Worm (Caenorhabditis elegans) whole organism, early embryonic: ENCODE data around the gene clec-130.

Experiments used
- B0310.2 ChIP-seq: sonication (generic microtip); optimal IDR thresholded peaks from 2 replicates; lab custom pipeline; 2016; ENCODE audit warnings: mild to moderate bottlenecking, missing genetic modification characterization, missing compliant biosample characterization
- F13C5.2 ChIP-seq: sonication (generic microtip); optimal IDR thresholded peaks from 2 replicates; lab custom pipeline; 2017; ENCODE audit warnings: mild to moderate bottlenecking, missing genetic modification characterization, inconsistent platforms, missing compliant biosample characterization
- aly-1 ChIP-seq: sonication (generic microtip); optimal IDR thresholded peaks from 2 replicates; lab custom pipeline; 2016; ENCODE audit warnings: missing genetic modification characterization, missing compliant biosample characterization
- ama-1 ChIP-seq: fragments of 150-350 bp; optimal IDR thresholded peaks from 2 replicates; lab custom pipeline; 2014
- ceh-13 ChIP-seq: fragments of 200-800 bp; sonication (Bioruptor generic); optimal IDR thresholded peaks from 2 replicates; lab custom pipeline; 2018; ENCODE audit warnings: mild to moderate bottlenecking, missing genetic modification characterization, missing compliant biosample characterization
- ceh-36 ChIP-seq: sonication (generic microtip); optimal IDR thresholded peaks from 2 replicates; lab custom pipeline; 2016; ENCODE audit warnings: missing genetic modification characterization, inconsistent platforms, missing compliant biosample characterization
- ets-7 ChIP-seq: sonication (generic microtip); optimal IDR thresholded peaks from 2 replicates; lab custom pipeline; 2016; ENCODE audit warnings: missing genotype, missing genetic modification characterization, missing compliant biosample characterization
- flt-1 ChIP-seq: fragments of 200-800 bp; sonication (Bioruptor generic); IDR thresholded peaks from 2 replicates; pipeline ENCODE4 v1.3.6; 2022; ENCODE audit warnings: missing genetic modification characterization, missing compliant biosample characterization
- hmbx-1 ChIP-seq: sonication (generic microtip); optimal IDR thresholded peaks from 2 replicates; lab custom pipeline; 2016; ENCODE audit warnings: mild to moderate bottlenecking, missing genetic modification characterization, missing compliant biosample characterization
- hmg-4 ChIP-seq: fragments of 200-800 bp; sonication (Bioruptor generic); optimal IDR thresholded peaks from 2 replicates; lab custom pipeline; 2018; ENCODE audit warnings: mild to moderate bottlenecking, missing genetic modification characterization, missing compliant biosample characterization
- hnd-1 ChIP-seq: sonication (generic microtip); optimal IDR thresholded peaks from 2 replicates; lab custom pipeline; 2016; ENCODE audit warnings: missing genetic modification characterization, missing compliant biosample characterization
- pes-1 ChIP-seq: fragments of 200-800 bp; sonication (Bioruptor generic); IDR thresholded peaks from 2 replicates; pipeline ENCODE4 v1.3.6; 2022; ENCODE audit warnings: missing genetic modification reagents, missing genetic modification characterization, missing compliant biosample characterization
- scrt-1 ChIP-seq: fragments of 200-800 bp; sonication (Bioruptor generic); IDR thresholded peaks from 2 replicates; pipeline ENCODE4 v1.3.6; 2022; ENCODE audit warnings: missing genetic modification characterization, missing compliant biosample characterization
- sea-1 ChIP-seq: fragments of 200-800 bp; sonication (Bioruptor generic); conservative IDR thresholded peaks from 2 replicates; pipeline ENCODE4 v1.3.6; 2022; ENCODE audit warnings: missing genetic modification characterization, missing compliant biosample characterization
- tbx-11 ChIP-seq: fragments of 200-800 bp; sonication (Bioruptor generic); IDR thresholded peaks from 2 replicates; pipeline ENCODE4 v1.3.6; 2022; ENCODE audit warnings: missing genetic modification characterization, missing compliant biosample characterization
- tbx-37 ChIP-seq: fragments of 200-800 bp; sonication (Bioruptor generic); conservative IDR thresholded peaks from 2 replicates; pipeline ENCODE4 v1.3.6; 2022; ENCODE audit warnings: missing genetic modification reagents, missing genetic modification characterization, missing compliant biosample characterization
- tra-4 ChIP-seq: sonication (generic microtip); optimal IDR thresholded peaks from 2 replicates; lab custom pipeline; 2017; ENCODE audit warnings: missing genetic modification characterization, missing compliant biosample characterization

The clec-130 gene

DNA sequence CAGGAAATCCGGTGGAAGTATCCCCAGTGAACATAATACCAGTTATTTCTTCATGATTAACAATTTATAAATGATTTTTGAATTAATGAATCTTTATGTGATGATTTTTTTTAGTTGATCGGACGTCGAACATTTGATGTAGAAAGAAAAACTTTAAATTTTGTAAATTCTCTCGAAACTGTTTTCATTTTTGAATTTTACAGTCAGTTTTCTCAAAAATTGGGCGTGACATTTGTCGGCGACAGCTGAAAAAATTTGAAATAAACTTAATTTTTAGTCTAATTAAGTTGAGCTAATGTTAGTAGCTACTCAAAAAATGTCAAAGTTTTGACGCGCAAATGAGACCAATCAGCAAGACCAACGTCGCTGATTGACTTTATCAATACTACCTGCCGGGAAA is 10.0 kb downstream of the clec-130 start, which contains the start of gene srh-60:
srh-60 (plus strand) TSS at position 301 of the 400 bp plus-strand sequence.
- TF ChIP-seq hnd-1 (tag; lab: Kevin White, UChicago) (no peak), pes-1 (no peak), flt-1 (GFP tag; lab: Robert Waterston, UW) (no peak), sea-1 (no peak), tra-4 (tag; lab: Kevin White, UChicago) (no peak), ceh-13 (no peak), ets-7 (tag; lab: Kevin White, UChicago) (no peak), tbx-11 (no peak), B0310.2 (tag; lab: Kevin White, UChicago) (no peak), hmg-4 (GFP tag; lab: Kevin White, UChicago) (no peak), ceh-36 (tag; lab: Kevin White, UChicago) (no peak), scrt-1 (no peak), ama-1 (no peak)

ce11 chrII:3595339-3595738 is 22.0 kb downstream of the clec-130 start, which contains the start of gene Y49F6A.12:
Y49F6A.12 (plus strand) TSS chrII:3595639.
- no peak for TF ChIP-seq tra-4 (tag; lab: Kevin White, UChicago)
- TF ChIP-seq ceh-13: no peak
- no peak for TF ChIP-seq ama-1
- TF ChIP-seq flt-1 (GFP tag; lab: Robert Waterston, UW): no peak
- TF ChIP-seq tbx-11: no peak
- TF ChIP-seq B0310.2 (tag; lab: Kevin White, UChicago): no peak

DNA sequence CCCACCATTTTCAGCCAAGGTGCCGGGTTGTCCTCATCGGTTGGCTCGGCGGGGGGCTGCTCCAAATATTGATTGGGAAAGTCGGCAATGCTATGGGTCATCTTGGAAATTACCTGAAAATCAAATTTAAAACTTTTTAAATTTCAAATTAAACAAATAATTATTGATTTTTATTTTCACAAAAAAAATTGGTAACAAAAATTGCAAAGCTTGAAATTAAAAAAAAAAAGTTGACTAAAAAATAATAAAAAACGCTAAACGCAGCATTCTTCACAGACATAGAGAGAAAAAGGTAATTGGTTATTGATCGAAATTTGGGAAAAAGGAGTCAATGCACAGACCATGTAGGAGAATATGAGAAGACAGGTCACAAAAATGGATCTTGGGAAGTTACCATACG is 25.4 kb downstream of the clec-130 start, which contains the start of gene Y49F6A.11:
Y49F6A.11 (minus strand) TSS at position 101 of the 400 bp plus-strand sequence.
- TF ChIP-seq ets-7 (tag; lab: Kevin White, UChicago) (no peak), tra-4 (tag; lab: Kevin White, UChicago) (no peak), flt-1 (GFP tag; lab: Robert Waterston, UW) (no peak), aly-1 (tag; lab: Kevin White, UChicago) (no peak), ceh-13 (no peak), scrt-1 (no peak), tbx-37 (no peak), ceh-36 (tag; lab: Kevin White, UChicago) (no peak), hmbx-1 (tag; lab: Kevin White, UChicago) (no peak), ama-1 (no peak)

ce11 chrII:3604578-3604977 is 31.2 kb downstream of the clec-130 start:
- TF ChIP-seq ets-7 (tag; lab: Kevin White, UChicago) (no peak), hmg-4 (GFP tag; lab: Kevin White, UChicago) (no peak), ceh-36 (tag; lab: Kevin White, UChicago) (no peak), flt-1 (GFP tag; lab: Robert Waterston, UW) (no peak), F13C5.2 (tag; lab: Kevin White, UChicago) (no peak), tbx-11 (no peak)

DNA sequence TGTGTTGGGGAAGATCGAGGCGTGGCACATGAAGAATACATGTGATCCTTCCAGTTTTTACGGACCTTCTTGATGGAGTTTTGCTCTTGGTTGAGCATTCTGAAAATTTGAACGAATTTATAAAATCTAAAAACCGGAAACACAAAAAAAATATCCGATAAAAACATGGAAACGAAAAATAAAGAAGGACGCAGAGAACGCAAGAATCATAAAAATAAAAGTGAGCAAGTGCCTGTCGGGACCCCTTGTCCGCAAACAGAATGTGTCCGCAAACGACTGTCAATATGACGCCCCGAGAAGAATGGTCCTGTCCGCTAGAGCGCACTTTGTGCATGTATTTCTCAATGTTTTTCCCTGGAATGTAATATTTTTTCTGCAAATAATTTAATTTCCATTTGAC is 36.4 kb downstream of the clec-130 start, which contains the start of gene Y49F6A.5:
Y49F6A.5 (minus strand) TSS at position 101 of the 400 bp plus-strand sequence.
- TF ChIP-seq tbx-11: no peak
- no peak for TF ChIP-seq ceh-13
- TF ChIP-seq tra-4 (tag; lab: Kevin White, UChicago): no peak
- no peak for TF ChIP-seq hmg-4 (GFP tag; lab: Kevin White, UChicago)
- no peak for TF ChIP-seq scrt-1
- TF ChIP-seq flt-1 (GFP tag; lab: Robert Waterston, UW): no peak
- no peak for TF ChIP-seq tbx-37
- TF ChIP-seq ceh-36 (tag; lab: Kevin White, UChicago): no peak
- TF ChIP-seq hnd-1 (tag; lab: Kevin White, UChicago): no peak
- no peak for TF ChIP-seq sea-1
- no peak for TF ChIP-seq F13C5.2 (tag; lab: Kevin White, UChicago)

DNA sequence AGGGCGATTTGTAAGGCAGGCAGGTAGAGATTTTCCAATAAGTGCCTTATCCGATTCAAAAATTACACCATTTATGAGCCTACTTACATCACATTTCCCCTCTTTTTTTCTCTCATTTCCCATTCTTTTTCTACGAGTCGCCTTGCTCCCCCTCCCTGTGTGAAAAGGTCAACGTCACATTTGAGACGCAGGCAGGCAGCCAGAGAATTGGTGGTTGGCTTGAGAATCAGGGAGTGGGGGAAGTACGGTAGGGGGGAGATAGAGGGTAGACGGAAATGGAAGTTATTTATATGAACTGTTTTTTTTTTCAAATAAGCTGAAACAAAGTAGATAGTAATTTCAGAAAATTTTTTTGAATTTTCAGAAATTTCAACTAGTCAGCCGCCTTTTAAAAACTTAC is 43.3 kb downstream of the clec-130 start:
- TF ChIP-seq flt-1 (GFP tag; lab: Robert Waterston, UW) (no peak), ama-1 (no peak)

ce11 chrII:3617512-3617911 is 44.2 kb downstream of the clec-130 start, which contains the start of gene F40E12.1:
F40E12.1 (plus strand) TSS chrII:3617812.
- TF ChIP-seq tbx-11: no peak
- no peak for TF ChIP-seq pes-1
- TF ChIP-seq ama-1: no peak
- no peak for TF ChIP-seq scrt-1
- TF ChIP-seq F13C5.2 (tag; lab: Kevin White, UChicago): no peak
- no peak for TF ChIP-seq hmbx-1 (tag; lab: Kevin White, UChicago)
- TF ChIP-seq ceh-13: no peak

ce11 chrII:3620862-3621261 is 47.5 kb downstream of the clec-130 start:
- no peak for TF ChIP-seq tra-4 (tag; lab: Kevin White, UChicago)
- TF ChIP-seq hmbx-1 (tag; lab: Kevin White, UChicago): no peak
- no peak for TF ChIP-seq tbx-11
- TF ChIP-seq aly-1 (tag; lab: Kevin White, UChicago): no peak

DNA sequence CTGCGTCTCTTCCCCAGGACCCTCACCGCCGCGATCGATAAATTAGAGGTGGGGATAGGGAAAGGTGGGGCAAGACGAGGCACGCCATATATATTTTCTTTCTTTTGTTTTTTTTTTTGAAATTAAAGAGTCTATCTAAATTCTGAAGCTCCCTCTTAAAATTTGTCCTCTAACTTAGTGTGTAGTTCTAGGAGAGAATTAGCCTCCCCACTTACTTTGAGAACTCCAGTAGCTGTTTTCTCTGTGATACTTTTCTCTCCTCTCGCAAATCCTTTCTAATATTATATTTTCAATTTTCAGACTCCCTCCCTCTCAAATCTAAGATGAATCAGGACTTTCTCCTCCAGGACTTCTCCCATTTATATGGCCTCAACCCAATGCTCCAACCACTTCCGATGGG is 48.7 kb downstream of the clec-130 start, which contains the start of gene M151.7:
M151.7 (plus strand) TSS at position 301 of the 400 bp plus-strand sequence.
- no peak for TF ChIP-seq ceh-13
- no peak for TF ChIP-seq sea-1
- no peak for TF ChIP-seq flt-1 (GFP tag; lab: Robert Waterston, UW)
- TF ChIP-seq B0310.2 (tag; lab: Kevin White, UChicago): no peak
- no peak for TF ChIP-seq ets-7 (tag; lab: Kevin White, UChicago)
- no peak for TF ChIP-seq hmbx-1 (tag; lab: Kevin White, UChicago)
- TF ChIP-seq tbx-37: no peak
- no peak for TF ChIP-seq tbx-11
- TF ChIP-seq hnd-1 (tag; lab: Kevin White, UChicago): no peak
- TF ChIP-seq ama-1: no peak
- no peak for TF ChIP-seq aly-1 (tag; lab: Kevin White, UChicago)
- no peak for TF ChIP-seq F13C5.2 (tag; lab: Kevin White, UChicago)
- no peak for TF ChIP-seq scrt-1
- TF ChIP-seq hmg-4 (GFP tag; lab: Kevin White, UChicago): no peak
- no peak for TF ChIP-seq ceh-36 (tag; lab: Kevin White, UChicago)
- TF ChIP-seq tra-4 (tag; lab: Kevin White, UChicago): no peak
- TF ChIP-seq pes-1: no peak
